Fruit fly (Drosophila melanogaster): Measurements from ENCODE around the gene CG6638.

Gene CG6638

dm6 chr3L:8547104-8547523 lies 28.8 kb downstream of the CG6638 start (continued):
- TF ChIP-seq MESR4 (GFP tag; optimal IDR thresholded peaks at IDR 0.05) (no peak), unpg (GFP tag; optimal IDR thresholded peaks at IDR 0.05) (peak; percentile 92), nau (GFP tag; optimal IDR thresholded peaks at IDR 0.05) (peak; percentile 89), ewg (GFP tag; optimal IDR thresholded peaks at IDR 0.05) (peak; percentile 72), abd-A (tag; optimal IDR thresholded peaks at IDR 0.05) (peak; percentile 38), C15 (GFP tag; IDR thresholded peaks at IDR 0.05) (0 out of 3 replicates have a peak, but pooled peaks have one; percentile 39), sqz (GFP tag; optimal IDR thresholded peaks at IDR 0.05) (peak; percentile 79), Bdp1 (GFP tag; optimal IDR thresholded peaks at IDR 0.05) (peak; percentile 65), onecut (GFP tag; IDR thresholded peaks at IDR 0.05) (peak; percentile 65), eve (GFP tag; optimal IDR thresholded peaks at IDR 0.05) (peak in 1 of 2 experiments; percentile 89), psq (GFP tag; optimal IDR thresholded peaks at IDR 0.05) (peak; percentile 39), her (GFP tag; optimal IDR thresholded peaks at IDR 0.05) (peak; percentile 53), CG5953 (GFP tag; IDR thresholded peaks at IDR 0.05) (peak; percentile 29; the same call in 1 of the 2 replicates), vnd (GFP tag; IDR thresholded peaks at IDR 0.05; ENCODE audit: partially characterized antibody) (no peak), CG6654 (GFP tag; optimal IDR thresholded peaks at IDR 0.05) (peak; percentile 76), Awh (GFP tag; IDR thresholded peaks at IDR 0.05) (peak; percentile 64; the same call in 1 of the 2 replicates), fu2 (GFP tag; optimal IDR thresholded peaks at IDR 0.05) (peak; percentile 61), CG10431 (GFP tag; optimal IDR thresholded peaks at IDR 0.05) (no peak), BtbVII (GFP tag; optimal IDR thresholded peaks at IDR 0.05) (peak; percentile 88), hkb (optimal IDR thresholded peaks at IDR 0.05) (no peak), hkb (GFP tag; IDR thresholded peaks at IDR 0.05) (peak; percentile 80), CG8765 (GFP tag; IDR thresholded peaks at IDR 0.05) (peak; percentile 26; the same call in 1 of the 2 replicates), tup (GFP tag; optimal IDR thresholded peaks at IDR 0.05) (peak; percentile 22), nerfin-2 (GFP tag; IDR thresholded peaks at IDR 0.05; ENCODE audit: partially characterized antibody) (no peak), Hr78 (GFP tag; optimal IDR thresholded peaks at IDR 0.05) (peak in 1 of 2 experiments; percentile 37), CG1233 (GFP tag; optimal IDR thresholded peaks at IDR 0.05) (peak; percentile 88), grau (tag; optimal IDR thresholded peaks at IDR 0.05) (peak; percentile 91), Fer3 (tag; optimal IDR thresholded peaks at IDR 0.05) (peak; percentile 90), slp2 (GFP tag; optimal IDR thresholded peaks at IDR 0.05) (peak; percentile 57), Hand (GFP tag; optimal IDR thresholded peaks at IDR 0.05) (peak; percentile 59), fd102C (GFP tag; optimal IDR thresholded peaks at IDR 0.05) (no peak), cg (GFP tag; optimal IDR thresholded peaks at IDR 0.05) (no peak), CG11398 (GFP tag; optimal IDR thresholded peaks at IDR 0.05) (peak; percentile 8), CG17186 (GFP tag; optimal IDR thresholded peaks at IDR 0.05) (no peak), Atf3 (GFP tag; optimal IDR thresholded peaks at IDR 0.05) (peak; percentile 55), vvl (GFP tag; IDR thresholded peaks at IDR 0.05) (peak; percentile 88), sisA (GFP tag; IDR thresholded peaks at IDR 0.05) (peak; percentile 77), CG30403 (GFP tag; optimal IDR thresholded peaks at IDR 0.05) (peak; percentile 92), dimm (GFP tag; IDR thresholded peaks at IDR 0.05) (peak; percentile 47; the same call in 1 of the 2 replicates), unc-4 (GFP tag; IDR thresholded peaks at IDR 0.05; ENCODE audit: partially characterized antibody) (no peak), CG8924 (tag; optimal IDR thresholded peaks at IDR 0.05) (peak; percentile 90), chinmo (GFP tag; IDR thresholded peaks at IDR 0.05; ENCODE audit: partially characterized antibody) (no peak), CG11696 (GFP tag; IDR thresholded peaks at IDR 0.05) (peak; percentile 52; the same call in 1 of the 2 replicates), wek (GFP tag; optimal IDR thresholded peaks at IDR 0.05) (peak; percentile 57), CG17359 (tag; optimal IDR thresholded peaks at IDR 0.05) (peak; percentile 90), gsb (GFP tag; IDR thresholded peaks at IDR 0.05) (peak; percentile 70), so (GFP tag; IDR thresholded peaks at IDR 0.05) (peak; percentile 83), CG17829 (tag; optimal IDR thresholded peaks at IDR 0.05) (peak; percentile 85), CG6254 (GFP tag; optimal IDR thresholded peaks at IDR 0.05) (peak; percentile 79), Taf1 (GFP tag; IDR thresholded peaks at IDR 0.05) (peak; percentile 76)
